Worm (Caenorhabditis elegans) whole organism, midembryonic: ENCODE measurements around the gene str-226.

ENCODE experiments used
- T22C8.4 ChIP-seq: fragments of 200-800 bp; sonication (Bioruptor generic); IDR thresholded peaks from 2 replicates; pipeline ENCODE4 v1.3.6; 2022; ENCODE audit warnings: missing genetic modification characterization, missing compliant biosample characterization
- cog-1 ChIP-seq: sonication (generic microtip); optimal IDR thresholded peaks from 2 replicates; lab custom pipeline; 2016; ENCODE audit warnings: missing genetic modification characterization, missing compliant biosample characterization
- flt-1 ChIP-seq: fragments of 200-800 bp; sonication (Bioruptor generic); IDR thresholded peaks from 2 replicates; pipeline ENCODE4 v1.3.6; 2022; ENCODE audit warnings: missing genetic modification characterization, missing compliant biosample characterization
- klf-2 ChIP-seq: fragments of 200-800 bp; sonication (Bioruptor generic); conservative IDR thresholded peaks from 2 replicates; pipeline ENCODE4 v1.3.6; 2022; ENCODE audit warnings: missing genetic modification reagents, missing genetic modification characterization, missing compliant biosample characterization
- med-1 ChIP-seq: sonication (generic microtip); optimal IDR thresholded peaks from 2 replicates; lab custom pipeline; 2017; ENCODE audit warnings: missing genetic modification characterization, mild to moderate bottlenecking, missing compliant biosample characterization, antibody characterized with exemption, missing genetic modification reagents; ENCODE audit not compliant: insufficient read depth
- ref-1 ChIP-seq: fragments of 200-800 bp; sonication (Bioruptor generic); conservative IDR thresholded peaks from 2 replicates; pipeline ENCODE4 v1.3.6; 2022; ENCODE audit warnings: missing genetic modification reagents, missing genetic modification characterization, missing compliant biosample characterization
- tab-1 ChIP-seq: fragments of 200-800 bp; sonication (Bioruptor generic); IDR thresholded peaks from 2 replicates; pipeline ENCODE4 v1.3.6; 2022; ENCODE audit warnings: missing genetic modification characterization, missing compliant biosample characterization
- ztf-23 ChIP-seq: fragments of 200-800 bp; sonication (Bioruptor generic); IDR thresholded peaks from 2 replicates; pipeline ENCODE4 v1.3.6; 2022; ENCODE audit warnings: missing genetic modification reagents, missing genetic modification characterization, missing compliant biosample characterization
- ztf-29 ChIP-seq: fragments of 200-800 bp; sonication (Bioruptor generic); IDR thresholded peaks from 2 replicates; pipeline ENCODE4 v1.3.6; 2022; ENCODE audit warnings: missing genetic modification reagents, missing genetic modification characterization, missing compliant biosample characterization

ce11 chrV:3476228-3476627, 36.3 kb upstream of the str-226 start:
- TF ChIP-seq ztf-23 (GFP tag; lab: Robert Waterston, UW) = no peak
- no peak for TF ChIP-seq flt-1 (GFP tag; lab: Robert Waterston, UW)
- no peak for TF ChIP-seq klf-2 (GFP tag; lab: Robert Waterston, UW)
- no peak for TF ChIP-seq med-1 (GFP tag; lab: Kevin White, UChicago)
- no peak for TF ChIP-seq ref-1 (GFP tag; lab: Robert Waterston, UW)
- no peak for TF ChIP-seq tab-1 (GFP tag; lab: Robert Waterston, UW)
- no peak for TF ChIP-seq cog-1 (tag; lab: Kevin White, UChicago)
- TF ChIP-seq T22C8.4 = no peak
- TF ChIP-seq ztf-29 = no peak
